Worm (Caenorhabditis elegans): ENCODE data around the gene T10D4.19.
"Not testable (repeated sequence)": the region's sequence is repeated elsewhere in the genome, so short reads cannot be mapped to it uniquely, and the experiment has no call there.

The T10D4.19 gene

ce11 chrII:3151615-3152014 lies at the start of gene T10D4.19, which contains the start of gene T10D4.14:
TSS of gene T10D4.19 (plus strand) at chrII:3151918.
TSS of gene T10D4.14 (minus strand) at chrII:3151715.
- TF ChIP-seq him-1 (tag; optimal IDR thresholded peaks at IDR 0.05) (no peak), W03F9.2 (tag; optimal IDR thresholded peaks at IDR 0.05) (no peak), dao-5 (tag; optimal IDR thresholded peaks at IDR 0.05) (no peak)

- TF ChIP-seq him-1 (tag; optimal IDR thresholded peaks at IDR 0.05): no peak
- no peak for TF ChIP-seq dao-5 (tag; optimal IDR thresholded peaks at IDR 0.05)
- no peak for TF ChIP-seq W03F9.2 (tag; optimal IDR thresholded peaks at IDR 0.05)
These were observed 49.7 kb upstream of the T10D4.19 start, which contains the start of gene clec-121 for ce11 chrII:3102018-3102417. TSS of gene clec-121 (plus strand) at chrII:3102318.

- TF ChIP-seq dao-5 (tag; optimal IDR thresholded peaks at IDR 0.05) (no peak), W03F9.2 (tag; optimal IDR thresholded peaks at IDR 0.05) (no peak), him-1 (tag; optimal IDR thresholded peaks at IDR 0.05) (no peak)
These were observed 46.0 kb upstream of the T10D4.19 start, which contains the start of gene clec-122 for ce11 chrII:3105765-3106164. TSS of gene clec-122 (plus strand) at chrII:3106065.

- TF ChIP-seq him-1 (tag; optimal IDR thresholded peaks at IDR 0.05): no peak
- TF ChIP-seq W03F9.2 (tag; optimal IDR thresholded peaks at IDR 0.05): no peak
- no peak for TF ChIP-seq dao-5 (tag; optimal IDR thresholded peaks at IDR 0.05)
These were observed 43.6 kb upstream of the T10D4.19 start for ce11 chrII:3108101-3108500.

- TF ChIP-seq W03F9.2 (tag; optimal IDR thresholded peaks at IDR 0.05): no peak
These were observed 42.2 kb upstream of the T10D4.19 start for ce11 chrII:3109533-3109932.

ce11 chrII:3110099-3110498 lies 41.6 kb upstream of the T10D4.19 start:
- TF ChIP-seq W03F9.2 (tag; optimal IDR thresholded peaks at IDR 0.05): no peak
- TF ChIP-seq dao-5 (tag; optimal IDR thresholded peaks at IDR 0.05): no peak
- no peak for TF ChIP-seq him-1 (tag; optimal IDR thresholded peaks at IDR 0.05)

ce11 chrII:3111147-3111546 lies 40.6 kb upstream of the T10D4.19 start, which contains the start of gene Y25C1A.13:
TSS of gene Y25C1A.13 (minus strand) at chrII:3111247.
- TF ChIP-seq him-1 (tag; optimal IDR thresholded peaks at IDR 0.05) (no peak), W03F9.2 (tag; optimal IDR thresholded peaks at IDR 0.05) (no peak), dao-5 (tag; optimal IDR thresholded peaks at IDR 0.05) (no peak)

- TF ChIP-seq him-1 (tag; optimal IDR thresholded peaks at IDR 0.05) (no peak), W03F9.2 (tag; optimal IDR thresholded peaks at IDR 0.05) (no peak), dao-5 (tag; optimal IDR thresholded peaks at IDR 0.05) (no peak)
These were observed 39.4 kb upstream of the T10D4.19 start, which contains the start of gene Y25C1A.2 for ce11 chrII:3112313-3112712. TSS of gene Y25C1A.2 (plus strand) at chrII:3112613.

ce11 chrII:3113289-3113688 lies 38.4 kb upstream of the T10D4.19 start:
- TF ChIP-seq dao-5 (tag; optimal IDR thresholded peaks at IDR 0.05): no peak
- no peak for TF ChIP-seq W03F9.2 (tag; optimal IDR thresholded peaks at IDR 0.05)
- TF ChIP-seq him-1 (tag; optimal IDR thresholded peaks at IDR 0.05): no peak

ce11 chrII:3113934-3114333 lies 37.8 kb upstream of the T10D4.19 start, which contains the start of gene clec-123:
TSS of gene clec-123 (plus strand) at chrII:3114234.
- TF ChIP-seq him-1 (tag; optimal IDR thresholded peaks at IDR 0.05) (no peak), W03F9.2 (tag; optimal IDR thresholded peaks at IDR 0.05) (no peak), dao-5 (tag; optimal IDR thresholded peaks at IDR 0.05) (no peak)

ce11 chrII:3117471-3117870 lies 34.2 kb upstream of the T10D4.19 start, which contains the start of gene T10D4.7:
TSS of gene T10D4.7 (plus strand) at chrII:3117771.
- TF ChIP-seq him-1 (tag; optimal IDR thresholded peaks at IDR 0.05) (no peak), dao-5 (tag; optimal IDR thresholded peaks at IDR 0.05) (no peak), W03F9.2 (tag; optimal IDR thresholded peaks at IDR 0.05) (no peak)

- TF ChIP-seq him-1 (tag; optimal IDR thresholded peaks at IDR 0.05): no peak
- no peak for TF ChIP-seq W03F9.2 (tag; optimal IDR thresholded peaks at IDR 0.05)
- no peak for TF ChIP-seq dao-5 (tag; optimal IDR thresholded peaks at IDR 0.05)
These were observed 32.8 kb upstream of the T10D4.19 start, which contains the start of gene T10D4.6 for ce11 chrII:3118907-3119382. TSS of gene T10D4.6 (plus strand) at chrII:3119332.

- TF ChIP-seq him-1 (tag; optimal IDR thresholded peaks at IDR 0.05): no peak
- no peak for TF ChIP-seq W03F9.2 (tag; optimal IDR thresholded peaks at IDR 0.05)
- TF ChIP-seq dao-5 (tag; optimal IDR thresholded peaks at IDR 0.05): no peak
These were observed 28.5 kb upstream of the T10D4.19 start, which contains the start of gene srh-71 for ce11 chrII:3123206-3123605. TSS of gene srh-71 (plus strand) at chrII:3123506.

- TF ChIP-seq W03F9.2 (tag; optimal IDR thresholded peaks at IDR 0.05): no peak
- no peak for TF ChIP-seq him-1 (tag; optimal IDR thresholded peaks at IDR 0.05)
- TF ChIP-seq dao-5 (tag; optimal IDR thresholded peaks at IDR 0.05): no peak
These were observed 25.4 kb upstream of the T10D4.19 start, which contains the start of gene ins-19 for ce11 chrII:3126341-3126740. TSS of gene ins-19 (minus strand) at chrII:3126441.

ce11 chrII:3126741-3127140 lies 25.0 kb upstream of the T10D4.19 start, which contains the start of gene ins-31:
TSS of gene ins-31 (plus strand) at chrII:3127041.
- TF ChIP-seq W03F9.2, dao-5, him-1 (tag; optimal IDR thresholded peaks at IDR 0.05): not testable (repeated sequence)

Data from whole organism, L4/young adult.